Fruit fly (Drosophila melanogaster): ENCODE measurements around the gene aus.

The aus gene

DNA sequence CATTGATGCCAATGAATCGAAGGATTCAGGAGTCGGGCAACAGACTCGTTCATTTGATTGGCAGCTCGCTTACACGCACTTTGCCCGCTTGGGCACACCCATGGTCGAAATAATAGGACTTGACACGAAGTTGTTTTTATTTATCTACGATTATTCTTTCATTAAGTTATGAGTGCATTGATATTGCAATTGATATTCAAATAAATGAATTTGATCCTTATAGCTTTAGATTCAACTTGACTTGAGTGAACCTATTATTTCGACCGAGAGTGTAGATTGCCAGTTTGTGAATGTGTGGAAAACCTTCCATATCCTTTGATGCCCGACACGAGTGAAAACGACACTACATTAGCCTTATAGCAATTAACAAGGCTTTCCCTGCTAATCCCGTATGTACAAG lies 18.9 kb downstream of the aus start (continued):
- peak; percentile 49 for TF ChIP-seq ATbp (GFP tag; optimal IDR thresholded peaks at IDR 0.05)
- no peak for TF ChIP-seq Asciz (GFP tag; optimal IDR thresholded peaks at IDR 0.05)
- no peak for TF ChIP-seq en (GFP tag; optimal IDR thresholded peaks at IDR 0.05)
- TF ChIP-seq bowl (GFP tag; IDR thresholded peaks at IDR 0.05), result no peak
- no peak for TF ChIP-seq CG4854 (GFP tag; optimal IDR thresholded peaks at IDR 0.05)
- no peak for TF ChIP-seq CG14965 (GFP tag; optimal IDR thresholded peaks at IDR 0.05; ENCODE audit: borderline replicate concordance)
- peak; percentile 68 for TF ChIP-seq CG12071 (GFP tag; optimal IDR thresholded peaks at IDR 0.05)
- 0 out of 2 replicates have a peak, but pooled peaks have one; percentile 18 for TF ChIP-seq ranshi (GFP tag; IDR thresholded peaks at IDR 0.05)
- TF ChIP-seq CG2678 (tag; optimal IDR thresholded peaks at IDR 0.05), result peak; percentile 54
- no peak for TF ChIP-seq mirr (GFP tag; optimal IDR thresholded peaks at IDR 0.05)
- no peak for TF ChIP-seq CG6683 (GFP tag; optimal IDR thresholded peaks at IDR 0.05)
- no peak for TF ChIP-seq dm (GFP tag; optimal IDR thresholded peaks at IDR 0.05)
- no peak for TF ChIP-seq jigr1 (GFP tag; IDR thresholded peaks at IDR 0.05)
- TF ChIP-seq CG12744 (GFP tag; optimal IDR thresholded peaks at IDR 0.05), result no peak
- TF ChIP-seq CG7357 (GFP tag; IDR thresholded peaks at IDR 0.05), result peak; percentile 41; the same call in 1 of the 3 replicates
- TF ChIP-seq Ets65A (GFP tag), result peak; percentile 37
- TF ChIP-seq CG32767 (GFP tag; IDR thresholded peaks at IDR 0.05), result 0 out of 2 replicates have a peak, but pooled peaks have one; percentile 22
- no peak for TF ChIP-seq CG5180 (GFP tag; optimal IDR thresholded peaks at IDR 0.05)
- TF ChIP-seq CG33557 (GFP tag; optimal IDR thresholded peaks at IDR 0.05), result peak; percentile 36
- peak; percentile 48 for TF ChIP-seq HLH3B (GFP tag; IDR thresholded peaks at IDR 0.05)
- no peak for TF ChIP-seq B-H1 (GFP tag; IDR thresholded peaks at IDR 0.05)
- peak; percentile 38 for TF ChIP-seq CG11723 (GFP tag; optimal IDR thresholded peaks at IDR 0.05)
- TF ChIP-seq ab (GFP tag; optimal IDR thresholded peaks at IDR 0.05), result no peak
- TF ChIP-seq CG10147 (GFP tag; optimal IDR thresholded peaks at IDR 0.05), result no peak
- peak; percentile 57 for TF ChIP-seq lilli (GFP tag; optimal IDR thresholded peaks at IDR 0.05)
- no peak for TF ChIP-seq cad (GFP tag; optimal IDR thresholded peaks at IDR 0.05)
- TF ChIP-seq Xrp1 (GFP tag; IDR thresholded peaks at IDR 0.05), result peak; percentile 79
- TF ChIP-seq CG6813 (GFP tag; optimal IDR thresholded peaks at IDR 0.05), result peak; percentile 41
- TF ChIP-seq CG17361 (GFP tag; IDR thresholded peaks at IDR 0.05), result 0 out of 3 replicates have a peak, but pooled peaks have one; percentile 41
- TF ChIP-seq pnt (GFP tag; optimal IDR thresholded peaks at IDR 0.05), result peak; percentile 36
- TF ChIP-seq CHES-1-like (GFP tag; optimal IDR thresholded peaks at IDR 0.05), result peak; percentile 4
- no peak for TF ChIP-seq croc (GFP tag; conservative IDR thresholded peaks at IDR 0.05)
- TF ChIP-seq cato (GFP tag; optimal IDR thresholded peaks at IDR 0.05; ENCODE audit: borderline replicate concordance), result no peak
- no peak for TF ChIP-seq Taf1 (GFP tag; IDR thresholded peaks at IDR 0.05)
- TF ChIP-seq Atf6 (GFP tag; IDR thresholded peaks at IDR 0.05), result peak; percentile 52; the same call in 1 of the 2 replicates
- no peak for TF ChIP-seq tna (GFP tag; IDR thresholded peaks at IDR 0.05; ENCODE audit: partially characterized antibody)
- no peak for TF ChIP-seq C15 (GFP tag; IDR thresholded peaks at IDR 0.05)
- peak; percentile 4 for TF ChIP-seq wek (GFP tag; optimal IDR thresholded peaks at IDR 0.05)
- peak; percentile 18 for TF ChIP-seq CTCF (GFP tag; optimal IDR thresholded peaks at IDR 0.05)
- TF ChIP-seq yki (optimal IDR thresholded peaks at IDR 0.05), result no peak
- no peak for TF ChIP-seq Dbx (GFP tag; IDR thresholded peaks at IDR 0.05)
- TF ChIP-seq Oli (tag; optimal IDR thresholded peaks at IDR 0.05), result peak; percentile 62
- peak; percentile 19 for TF ChIP-seq ewg (GFP tag; optimal IDR thresholded peaks at IDR 0.05)
- peak; percentile 12; the same call in 1 of the 2 replicates for TF ChIP-seq H2.0 (GFP tag; IDR thresholded peaks at IDR 0.05)
- TF ChIP-seq Lim3 (GFP tag; IDR thresholded peaks at IDR 0.05), result no peak
- TF ChIP-seq HHEX (GFP tag; optimal IDR thresholded peaks at IDR 0.05), result no peak
- TF ChIP-seq ems (GFP tag; optimal IDR thresholded peaks at IDR 0.05), result no peak
- TF ChIP-seq CG10979 (tag; optimal IDR thresholded peaks at IDR 0.05), result peak; percentile 73
- no peak for TF ChIP-seq sim (GFP tag; IDR thresholded peaks at IDR 0.05)
- TF ChIP-seq CG17568 (GFP tag; optimal IDR thresholded peaks at IDR 0.05), result peak; percentile 54
- peak; percentile 5 for TF ChIP-seq CG33213 (GFP tag; optimal IDR thresholded peaks at IDR 0.05)
- TF ChIP-seq slp2 (GFP tag; optimal IDR thresholded peaks at IDR 0.05), result no peak

Data from whole organism, embryonic.